Fruit fly (Drosophila melanogaster): ENCODE measurements around the gene tin.
A peak's percentile ranks its signal among the peaks of the same experiment; 100 is the strongest.

tin gene

dm6 chr3R:21376331-21376761 is 2.4 kb upstream of the tin start (continued):
- TF ChIP-seq pb (GFP tag; optimal IDR thresholded peaks at IDR 0.05), result peak; percentile 22
- no peak for TF ChIP-seq ase (GFP tag; IDR thresholded peaks at IDR 0.05)
- peak; percentile 6 for TF ChIP-seq CHES-1-like (GFP tag; optimal IDR thresholded peaks at IDR 0.05)
- TF ChIP-seq CG6272 (GFP tag; IDR thresholded peaks at IDR 0.05), result no peak
- TF ChIP-seq Doc2 (GFP tag; IDR thresholded peaks at IDR 0.05), result no peak
- TF ChIP-seq ato (GFP tag; IDR thresholded peaks at IDR 0.05; ENCODE audit: partially characterized antibody), result peak; percentile 72
- TF ChIP-seq CG7372 (GFP tag; IDR thresholded peaks at IDR 0.05), result no peak
- TF ChIP-seq CG11398 (GFP tag; optimal IDR thresholded peaks at IDR 0.05), result no peak
- TF ChIP-seq inv (GFP tag; IDR thresholded peaks at IDR 0.05; ENCODE audit: partially characterized antibody), result no peak
- TF ChIP-seq CG17912 (GFP tag; optimal IDR thresholded peaks at IDR 0.05), result peak; percentile 93
- no peak for TF ChIP-seq danr (GFP tag; IDR thresholded peaks at IDR 0.05)
- TF ChIP-seq MTF-1 (GFP tag; optimal IDR thresholded peaks at IDR 0.05; ENCODE audit: borderline replicate concordance), result peak; percentile 59
- TF ChIP-seq pita (GFP tag; optimal IDR thresholded peaks at IDR 0.05), result no peak
- peak; percentile 71; the same call in 1 of the 2 replicates for TF ChIP-seq E2f1 (GFP tag; IDR thresholded peaks at IDR 0.05)
- no peak for TF ChIP-seq CG15073 (GFP tag; optimal IDR thresholded peaks at IDR 0.05)
- TF ChIP-seq CG8359 (GFP tag; optimal IDR thresholded peaks at IDR 0.05; ENCODE audit: borderline replicate concordance), result no peak
- TF ChIP-seq sna (GFP tag; IDR thresholded peaks at IDR 0.05; ENCODE audit: partially characterized antibody), result peak; percentile 59
- no peak for TF ChIP-seq twi (tag; optimal IDR thresholded peaks at IDR 0.05)
- TF ChIP-seq org-1 (GFP tag; optimal IDR thresholded peaks at IDR 0.05), result peak; percentile 5
- TF ChIP-seq CG11560 (tag; IDR thresholded peaks at IDR 0.05), result no peak
- TF ChIP-seq Drgx (GFP tag; IDR thresholded peaks at IDR 0.05), result peak; percentile 74
- no peak for TF ChIP-seq CG4820 (GFP tag; optimal IDR thresholded peaks at IDR 0.05)
- peak; percentile 49 for TF ChIP-seq CG3281 (GFP tag; optimal IDR thresholded peaks at IDR 0.05)
- TF ChIP-seq gt (GFP tag; IDR thresholded peaks at IDR 0.05), result no peak
- peak; percentile 51 for TF ChIP-seq onecut (GFP tag; IDR thresholded peaks at IDR 0.05)
- TF ChIP-seq Opbp (GFP tag; IDR thresholded peaks at IDR 0.05; ENCODE audit: partially characterized antibody), result peak; percentile 75
- no peak for TF ChIP-seq Mad (GFP tag; optimal IDR thresholded peaks at IDR 0.05)
- peak; percentile 93 for TF ChIP-seq chinmo (GFP tag; IDR thresholded peaks at IDR 0.05; ENCODE audit: partially characterized antibody)
- no peak for TF ChIP-seq grn (GFP tag; optimal IDR thresholded peaks at IDR 0.05)
- TF ChIP-seq CG2875 (GFP tag; optimal IDR thresholded peaks at IDR 0.05), result no peak
- TF ChIP-seq Eip74EF (GFP tag; optimal IDR thresholded peaks at IDR 0.05), result no peak
- TF ChIP-seq CG4617 (GFP tag; optimal IDR thresholded peaks at IDR 0.05; ENCODE audit: borderline replicate concordance), result no peak
- peak; percentile 36 for TF ChIP-seq CG12299 (tag; optimal IDR thresholded peaks at IDR 0.05)
- no peak for TF ChIP-seq Sin3A (optimal IDR thresholded peaks at IDR 0.05)
- TF ChIP-seq E2f2 (GFP tag; IDR thresholded peaks at IDR 0.05), result peak; percentile 51
- peak; percentile 75 for TF ChIP-seq CG13287 (GFP tag; IDR thresholded peaks at IDR 0.05; ENCODE audit: partially characterized antibody)
- peak; percentile 22 for TF ChIP-seq CG4707 (GFP tag; optimal IDR thresholded peaks at IDR 0.05)
- peak; percentile 64 for TF ChIP-seq sqz (GFP tag; optimal IDR thresholded peaks at IDR 0.05)
- TF ChIP-seq pfk (GFP tag; optimal IDR thresholded peaks at IDR 0.05), result peak; percentile 58
- no peak for TF ChIP-seq CG4424 (GFP tag; optimal IDR thresholded peaks at IDR 0.05)
- TF ChIP-seq dpn (GFP tag; optimal IDR thresholded peaks at IDR 0.05), result peak in 1 of 2 experiments; percentile 11
- peak; percentile 46 for TF ChIP-seq gro (GFP tag; optimal IDR thresholded peaks at IDR 0.05)
- peak; percentile 59 for TF ChIP-seq CG12071 (GFP tag; optimal IDR thresholded peaks at IDR 0.05)
- TF ChIP-seq cwo (GFP tag; optimal IDR thresholded peaks at IDR 0.05), result no peak
- TF ChIP-seq Ravus (GFP tag; IDR thresholded peaks at IDR 0.05), result no peak
- TF ChIP-seq CG12391 (tag; optimal IDR thresholded peaks at IDR 0.05), result peak; percentile 10
- TF ChIP-seq fru (optimal IDR thresholded peaks at IDR 0.05), result no peak
- peak; percentile 39 for TF ChIP-seq CG12219 (GFP tag; optimal IDR thresholded peaks at IDR 0.05)
- no peak for TF ChIP-seq CG11247 (GFP tag; IDR thresholded peaks at IDR 0.05)
- TF ChIP-seq CG6654 (GFP tag; optimal IDR thresholded peaks at IDR 0.05), result no peak
- TF ChIP-seq otp (GFP tag; IDR thresholded peaks at IDR 0.05), result peak; percentile 20; the same call in 1 of the 3 replicates

All from whole organism, embryonic.